Fruit fly (Drosophila melanogaster): ENCODE measurements around the gene CG15579.

DNA sequence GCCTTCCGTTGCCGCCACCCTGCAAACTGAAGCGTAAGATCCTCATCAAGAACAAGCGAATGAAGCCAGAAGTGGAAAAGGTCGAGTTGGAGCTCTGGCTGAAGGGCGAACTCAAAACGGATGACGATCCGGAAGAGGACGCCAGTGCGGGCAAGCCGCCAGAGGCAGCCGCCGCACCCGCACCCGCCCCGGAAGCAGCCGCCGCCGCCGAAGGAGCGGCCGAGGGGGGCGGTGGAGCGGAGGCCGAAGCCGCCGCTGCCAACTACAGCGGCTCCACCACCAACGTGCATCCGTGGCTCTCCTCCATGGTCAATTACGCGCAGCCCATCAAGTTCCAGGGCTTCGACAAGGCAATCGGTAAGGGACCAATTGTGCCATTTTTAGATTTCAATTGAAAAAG, 46.9 kb upstream of the CG15579 start:
- TF ChIP-seq CG13123 (GFP tag; optimal IDR thresholded peaks at IDR 0.05) (no peak), CG6254 (GFP tag; optimal IDR thresholded peaks at IDR 0.05) (no peak), Fer3 (tag; optimal IDR thresholded peaks at IDR 0.05) (no peak), Dbx (GFP tag; IDR thresholded peaks at IDR 0.05) (no peak), wek (GFP tag; optimal IDR thresholded peaks at IDR 0.05) (no peak), CG34376 (GFP tag; optimal IDR thresholded peaks at IDR 0.05) (no peak), eyg (GFP tag; optimal IDR thresholded peaks at IDR 0.05) (no peak), CG12071 (GFP tag; optimal IDR thresholded peaks at IDR 0.05) (no peak), C15 (GFP tag; IDR thresholded peaks at IDR 0.05) (no peak), CG6765 (GFP tag; optimal IDR thresholded peaks at IDR 0.05) (no peak)

Measured in whole organism, embryonic.